Fruit fly (Drosophila melanogaster): ENCODE results near the gene CG2211.
A peak's percentile ranks its signal among the peaks of the same experiment; 100 is the strongest.

Gene CG2211

dm6 chr3L:1295693-1296092, 39.5 kb downstream of the CG2211 start, which contains the start of gene Rabex-5 (continued):
- TF ChIP-seq cad (GFP tag; optimal IDR thresholded peaks at IDR 0.05), result no peak
- peak; percentile 50 for TF ChIP-seq NC2β (GFP tag; optimal IDR thresholded peaks at IDR 0.05)
- TF ChIP-seq fru (optimal IDR thresholded peaks at IDR 0.05), result no peak
- TF ChIP-seq TFAM (GFP tag; optimal IDR thresholded peaks at IDR 0.05), result no peak
- TF ChIP-seq CG3726 (GFP tag; IDR thresholded peaks at IDR 0.05), result no peak
- 0 out of 4 replicates have a peak, but pooled peaks have one; percentile 15 for TF ChIP-seq chinmo (GFP tag; IDR thresholded peaks at IDR 0.05; ENCODE audit: partially characterized antibody)
- TF ChIP-seq GATAe (GFP tag; conservative IDR thresholded peaks at IDR 0.05), result no peak
- TF ChIP-seq salm (tag; optimal IDR thresholded peaks at IDR 0.05), result no peak
- no peak for TF ChIP-seq CG10543 (GFP tag; optimal IDR thresholded peaks at IDR 0.05)
- TF ChIP-seq ham (GFP tag; IDR thresholded peaks at IDR 0.05), result no peak
- TF ChIP-seq Rx (GFP tag; IDR thresholded peaks at IDR 0.05), result no peak
- TF ChIP-seq dati (GFP tag; IDR thresholded peaks at IDR 0.05), result no peak
- TF ChIP-seq CG10267 (tag; optimal IDR thresholded peaks at IDR 0.05), result peak; percentile 25
- TF ChIP-seq emc (GFP tag; optimal IDR thresholded peaks at IDR 0.05), result no peak
- peak; percentile 36 for TF ChIP-seq Sin3A (optimal IDR thresholded peaks at IDR 0.05)
- peak; percentile 86 for TF ChIP-seq Scr (GFP tag; IDR thresholded peaks at IDR 0.05; ENCODE audit: partially characterized antibody)
- TF ChIP-seq slbo (GFP tag; IDR thresholded peaks at IDR 0.05), result peak; percentile 71; the same call in 1 of the 2 replicates
- no peak for TF ChIP-seq caup (GFP tag; optimal IDR thresholded peaks at IDR 0.05; ENCODE audit: severe bottlenecking)
- TF ChIP-seq CG10209 (GFP tag; optimal IDR thresholded peaks at IDR 0.05), result peak; percentile 2
- no peak for TF ChIP-seq CG12104 (GFP tag; optimal IDR thresholded peaks at IDR 0.05)
- no peak for TF ChIP-seq Usf (GFP tag; optimal IDR thresholded peaks at IDR 0.05)
- no peak for TF ChIP-seq CkIIα-i1 (GFP tag; IDR thresholded peaks at IDR 0.05)
- TF ChIP-seq dmrt99B (tag; optimal IDR thresholded peaks at IDR 0.05), result no peak
- TF ChIP-seq Fer3 (tag; optimal IDR thresholded peaks at IDR 0.05), result no peak
- peak; percentile 66; the same call in 2 of the 3 replicates for TF ChIP-seq mld (GFP tag; IDR thresholded peaks at IDR 0.05; ENCODE audit: partially characterized antibody)
- TF ChIP-seq CG16863 (GFP tag; optimal IDR thresholded peaks at IDR 0.05), result no peak
- TF ChIP-seq ci (GFP tag; IDR thresholded peaks at IDR 0.05), result peak; percentile 51; the same call in 1 of the 3 replicates
- no peak for TF ChIP-seq Drgx (GFP tag; IDR thresholded peaks at IDR 0.05)
- TF ChIP-seq CG4617 (GFP tag; optimal IDR thresholded peaks at IDR 0.05; ENCODE audit: borderline replicate concordance), result peak; percentile 85
- no peak for TF ChIP-seq Aef1 (GFP tag; IDR thresholded peaks at IDR 0.05)
- no peak for TF ChIP-seq Awh (GFP tag; IDR thresholded peaks at IDR 0.05)
- TF ChIP-seq CG4820 (GFP tag; optimal IDR thresholded peaks at IDR 0.05), result no peak
- TF ChIP-seq ATbp (GFP tag; optimal IDR thresholded peaks at IDR 0.05), result no peak
- no peak for TF ChIP-seq ase (GFP tag; IDR thresholded peaks at IDR 0.05)
- TF ChIP-seq CG2129 (GFP tag; IDR thresholded peaks at IDR 0.05; ENCODE audit: partially characterized antibody), result peak; percentile 41; the same call in 1 of the 2 replicates
- no peak for TF ChIP-seq Stat92E (GFP tag; optimal IDR thresholded peaks at IDR 0.05)
- TF ChIP-seq CG11093 (GFP tag; IDR thresholded peaks at IDR 0.05), result no peak
- TF ChIP-seq lola (GFP tag; optimal IDR thresholded peaks at IDR 0.05), result no peak
- TF ChIP-seq CG10147 (GFP tag; optimal IDR thresholded peaks at IDR 0.05), result peak; percentile 6
- peak; percentile 39 for TF ChIP-seq CG17912 (GFP tag; optimal IDR thresholded peaks at IDR 0.05)
- TF ChIP-seq esg (GFP tag; conservative IDR thresholded peaks at IDR 0.05), result no peak
- no peak for TF ChIP-seq Fer1 (GFP tag; optimal IDR thresholded peaks at IDR 0.05)
- no peak for TF ChIP-seq Adf1 (GFP tag; IDR thresholded peaks at IDR 0.05)
- TF ChIP-seq CG9609 (GFP tag; optimal IDR thresholded peaks at IDR 0.05), result no peak
- no peak for TF ChIP-seq CG8388 (GFP tag; optimal IDR thresholded peaks at IDR 0.05)
- TF ChIP-seq sob (GFP tag; IDR thresholded peaks at IDR 0.05), result no peak
- TF ChIP-seq D19A (tag; optimal IDR thresholded peaks at IDR 0.05), result no peak
- TF ChIP-seq Optix (GFP tag; IDR thresholded peaks at IDR 0.05), result no peak
- TF ChIP-seq dpn (GFP tag; optimal IDR thresholded peaks at IDR 0.05), result peak; percentile 26 to 37
- peak; percentile 45 for TF ChIP-seq CG8944 (GFP tag; optimal IDR thresholded peaks at IDR 0.05)
- TF ChIP-seq vvl (GFP tag; IDR thresholded peaks at IDR 0.05), result peak; percentile 65; the same call in 1 of the 2 replicates

All from whole organism, embryonic.